Fruit fly (Drosophila melanogaster): ENCODE data around the gene CG43232.

Gene CG43232

DNA sequence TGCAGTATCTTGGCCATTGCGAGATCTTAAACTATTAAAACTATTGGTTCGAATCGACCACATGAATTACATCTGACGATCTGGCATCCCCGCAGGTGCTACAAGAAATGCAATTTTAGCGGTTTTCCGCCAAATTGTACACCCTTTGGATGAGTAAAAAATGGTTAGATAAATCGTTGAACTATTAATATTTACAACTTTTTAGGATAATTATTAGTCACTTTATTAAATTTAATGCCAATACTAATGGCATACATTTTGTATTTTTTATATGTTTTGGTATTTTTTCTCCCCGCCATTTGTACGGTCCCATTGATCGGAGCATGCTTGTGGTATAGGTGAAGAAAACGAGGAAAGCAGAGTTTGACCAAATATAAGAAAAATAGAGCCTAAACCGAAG, 24.2 kb upstream of the CG43232 start, which contains the start of the genes Polr1F and Rat1 (continued):
- no peak for TF ChIP-seq dmrt99B (tag; optimal IDR thresholded peaks at IDR 0.05)
- peak; percentile 39 for TF ChIP-seq mam (GFP tag; optimal IDR thresholded peaks at IDR 0.05)
- peak; percentile 59 for TF ChIP-seq CG30020 (tag; optimal IDR thresholded peaks at IDR 0.05)
- TF ChIP-seq CG13624 (GFP tag; optimal IDR thresholded peaks at IDR 0.05), result peak; percentile 27
- TF ChIP-seq CG7928 (GFP tag; optimal IDR thresholded peaks at IDR 0.05), result no peak
- TF ChIP-seq Fer1 (GFP tag; optimal IDR thresholded peaks at IDR 0.05), result peak; percentile 29
- TF ChIP-seq BEAF-32 (GFP tag; optimal IDR thresholded peaks at IDR 0.05), result peak; percentile 42
- TF ChIP-seq az2 (GFP tag; optimal IDR thresholded peaks at IDR 0.05), result peak; percentile 21
- TF ChIP-seq Fer3 (tag; optimal IDR thresholded peaks at IDR 0.05), result peak; percentile 14
- no peak for TF ChIP-seq Deaf1 (tag; optimal IDR thresholded peaks at IDR 0.05)
- peak; percentile 23 for TF ChIP-seq CG15696 (tag; optimal IDR thresholded peaks at IDR 0.05)
- TF ChIP-seq TFAM (GFP tag; optimal IDR thresholded peaks at IDR 0.05), result no peak
- no peak for TF ChIP-seq ems (GFP tag; optimal IDR thresholded peaks at IDR 0.05)
- TF ChIP-seq CG33213 (GFP tag; optimal IDR thresholded peaks at IDR 0.05), result peak; percentile 38
- peak; percentile 32 for TF ChIP-seq CoRest (tag; optimal IDR thresholded peaks at IDR 0.05)
- TF ChIP-seq HmgZ (tag; optimal IDR thresholded peaks at IDR 0.05), result peak; percentile 70
- TF ChIP-seq chif (GFP tag; optimal IDR thresholded peaks at IDR 0.05), result peak in 1 of 2 experiments; percentile 31
- no peak for TF ChIP-seq CG8290 (GFP tag; optimal IDR thresholded peaks at IDR 0.05)
- peak in 1 of 2 experiments; percentile 3 for TF ChIP-seq CG8290 (tag; optimal IDR thresholded peaks at IDR 0.05)
- no peak for TF ChIP-seq pros (GFP tag; optimal IDR thresholded peaks at IDR 0.05)
- TF ChIP-seq MESR4 (GFP tag; optimal IDR thresholded peaks at IDR 0.05), result peak; percentile 47
- no peak for TF ChIP-seq CG7839 (tag; optimal IDR thresholded peaks at IDR 0.05)
- peak; percentile 71 for TF ChIP-seq Sin3A (optimal IDR thresholded peaks at IDR 0.05)
- TF ChIP-seq CG17829 (tag; optimal IDR thresholded peaks at IDR 0.05), result peak; percentile 63
- TF ChIP-seq CG10654 (GFP tag; optimal IDR thresholded peaks at IDR 0.05), result peak; percentile 29
- TF ChIP-seq CG11085 (GFP tag; IDR thresholded peaks at IDR 0.05), result no peak
- TF ChIP-seq Jarid2 (GFP tag; optimal IDR thresholded peaks at IDR 0.05), result no peak
- no peak for TF ChIP-seq Atf-2 (GFP tag; optimal IDR thresholded peaks at IDR 0.05)
- TF ChIP-seq Trl (optimal IDR thresholded peaks at IDR 0.05), result no peak
- peak; percentile 30 for TF ChIP-seq Trl (GFP tag; optimal IDR thresholded peaks at IDR 0.05)
- TF ChIP-seq B-H1 (GFP tag; IDR thresholded peaks at IDR 0.05), result no peak
- peak; percentile 3 for TF ChIP-seq CG12942 (GFP tag; optimal IDR thresholded peaks at IDR 0.05)
- TF ChIP-seq CG7556 (GFP tag; optimal IDR thresholded peaks at IDR 0.05), result peak; percentile 17
- peak; percentile 85 for TF ChIP-seq dm (GFP tag; optimal IDR thresholded peaks at IDR 0.05)
- peak in 1 of 3 experiments; percentile 12 for TF ChIP-seq Stat92E (GFP tag; optimal IDR thresholded peaks at IDR 0.05)
- TF ChIP-seq CG14710 (tag; optimal IDR thresholded peaks at IDR 0.05), result peak; percentile 75
- peak; percentile 28 for TF ChIP-seq Camta (GFP tag; optimal IDR thresholded peaks at IDR 0.05)
- TF ChIP-seq Hr3 (GFP tag; optimal IDR thresholded peaks at IDR 0.05), result peak; percentile 13
- TF ChIP-seq E2f2 (GFP tag; IDR thresholded peaks at IDR 0.05), result peak; percentile 63
- TF ChIP-seq Dref (GFP tag; IDR thresholded peaks at IDR 0.05), result no peak
- no peak for TF ChIP-seq jumu (GFP tag; optimal IDR thresholded peaks at IDR 0.05)
- peak; percentile 15 for TF ChIP-seq tin (GFP tag; optimal IDR thresholded peaks at IDR 0.05)
- peak; percentile 69 for TF ChIP-seq CG15514 (GFP tag; optimal IDR thresholded peaks at IDR 0.05)
- TF ChIP-seq CG10267 (tag; optimal IDR thresholded peaks at IDR 0.05), result peak; percentile 61
- peak; percentile 55 for TF ChIP-seq CG30403 (GFP tag; optimal IDR thresholded peaks at IDR 0.05)
- peak; percentile 19 for TF ChIP-seq CG4424 (GFP tag; optimal IDR thresholded peaks at IDR 0.05)
- peak; percentile 19 for TF ChIP-seq CG12155 (GFP tag; optimal IDR thresholded peaks at IDR 0.05)
- peak; percentile 7 for TF ChIP-seq Myb (GFP tag; optimal IDR thresholded peaks at IDR 0.05)
- 0 out of 2 replicates have a peak, but pooled peaks have one; percentile 11 for TF ChIP-seq NFAT (GFP tag; IDR thresholded peaks at IDR 0.05)
- no peak for TF ChIP-seq CG18262 (tag; optimal IDR thresholded peaks at IDR 0.05)
- TF ChIP-seq Hsf (GFP tag; optimal IDR thresholded peaks at IDR 0.05), result peak; percentile 19
- TF ChIP-seq pho (GFP tag; optimal IDR thresholded peaks at IDR 0.05), result peak; percentile 39
